Fruit fly (Drosophila melanogaster) whole organism, embryonic: ENCODE data around the gene Ser.

Experiments used
- B-H2 ChIP-seq: fragments of 200-800 bp; sonication (Bioruptor generic); optimal IDR thresholded peaks from 2 replicates; lab custom pipeline; 2018; ENCODE audit warnings: missing biosample characterization, mild to moderate bottlenecking, missing genetic modification characterization
- Bdp1 ChIP-seq: fragments of 200-800 bp; sonication (Bioruptor generic); optimal IDR thresholded peaks from 3 replicates; lab custom pipeline; 2016; ENCODE audit warnings: missing biosample characterization, missing genetic modification characterization
- Bteb2 ChIP-seq: fragments of 200-800 bp; sonication (Bioruptor generic); optimal IDR thresholded peaks from 2 replicates; lab custom pipeline; 2016; ENCODE audit warnings: missing biosample characterization, missing genetic modification characterization
- CG10462 ChIP-seq: fragments of 200-800 bp; sonication (Bioruptor generic); optimal IDR thresholded peaks from 2 replicates; lab custom pipeline; 2016; ENCODE audit warnings: missing biosample characterization, missing genetic modification characterization
- CG10979 ChIP-seq: fragments of 200-800 bp; sonication (Bioruptor generic); optimal IDR thresholded peaks from 2 replicates; lab custom pipeline; 2018; ENCODE audit warnings: missing biosample characterization, mild to moderate bottlenecking, missing genetic modification characterization, moderate library complexity
- CG11560 ChIP-seq: fragments of 200-800 bp; sonication (Bioruptor generic); IDR thresholded peaks from 3 replicates; pipeline ENCODE4 v1.3.6; 2022; ENCODE audit warnings: missing biosample characterization, missing genetic modification characterization
- CG12104 ChIP-seq: fragments of 200-800 bp; sonication (Bioruptor generic); optimal IDR thresholded peaks from 3 replicates; lab custom pipeline; 2016; ENCODE audit warnings: missing biosample characterization, missing genetic modification characterization
- CG12155 ChIP-seq: fragments of 200-800 bp; sonication (Bioruptor generic); optimal IDR thresholded peaks from 3 replicates; lab custom pipeline; 2016; ENCODE audit warnings: missing biosample characterization, missing genetic modification characterization
- CG1233 ChIP-seq: fragments of 200-800 bp; sonication (Bioruptor generic); optimal IDR thresholded peaks from 4 replicates; lab custom pipeline; 2018; ENCODE audit warnings: missing biosample characterization, mild to moderate bottlenecking, missing genetic modification characterization
- CG12391 ChIP-seq: fragments of 200-800 bp; sonication (Bioruptor generic); optimal IDR thresholded peaks from 3 replicates; lab custom pipeline; 2018; ENCODE audit warnings: missing biosample characterization, mild to moderate bottlenecking, missing genetic modification characterization, moderate library complexity
- CG13296 ChIP-seq: fragments of 200-800 bp; sonication (Bioruptor generic); optimal IDR thresholded peaks from 3 replicates; lab custom pipeline; 2018; ENCODE audit warnings: missing biosample characterization, mild to moderate bottlenecking, missing genetic modification characterization
- CG13894 ChIP-seq: fragments of 200-800 bp; sonication (Bioruptor generic); optimal IDR thresholded peaks from 3 replicates; lab custom pipeline; 2018; ENCODE audit warnings: missing biosample characterization, mild to moderate bottlenecking, missing genetic modification characterization, moderate library complexity
- CG14014 ChIP-seq: fragments of 200-800 bp; sonication (Bioruptor generic); IDR thresholded peaks from 2 replicates; pipeline ENCODE4 v1.3.6; 2022; ENCODE audit warnings: missing biosample characterization, missing genetic modification characterization
- CG14965 ChIP-seq: fragments of 200-800 bp; sonication (Bioruptor generic); optimal IDR thresholded peaks from 2 replicates; lab custom pipeline; 2016; ENCODE audit warnings: missing biosample characterization, missing genetic modification characterization, borderline replicate concordance
- CG15601 ChIP-seq: fragments of 200-800 bp; sonication (Bioruptor generic); optimal IDR thresholded peaks from 3 replicates; lab custom pipeline; 2019; ENCODE audit warnings: missing biosample characterization, mild to moderate bottlenecking, missing genetic modification characterization, moderate library complexity
- CG17361 ChIP-seq: fragments of 200-800 bp; sonication (Bioruptor generic); IDR thresholded peaks from 3 replicates; pipeline ENCODE4 v1.3.6; 2022; ENCODE audit warnings: missing biosample characterization, missing genetic modification characterization
- CG17385 ChIP-seq: fragments of 200-800 bp; sonication (Bioruptor generic); optimal IDR thresholded peaks from 3 replicates; lab custom pipeline; 2018; ENCODE audit warnings: missing biosample characterization, mild to moderate bottlenecking, missing genetic modification characterization
- CG2116 ChIP-seq: fragments of 200-800 bp; sonication (Bioruptor generic); optimal IDR thresholded peaks from 3 replicates; lab custom pipeline; 2018; ENCODE audit warnings: missing biosample characterization, mild to moderate bottlenecking, missing genetic modification characterization
- CG2678 ChIP-seq: fragments of 200-800 bp; sonication (Bioruptor generic); optimal IDR thresholded peaks from 3 replicates; lab custom pipeline; 2019; ENCODE audit warnings: missing biosample characterization, mild to moderate bottlenecking, missing genetic modification characterization, moderate library complexity
- CG31441 ChIP-seq: fragments of 200-800 bp; sonication (Bioruptor generic); IDR thresholded peaks from 2 replicates; pipeline ENCODE4 v1.3.6; 2022; ENCODE audit warnings: missing biosample characterization, missing genetic modification characterization
- CG6765 ChIP-seq: fragments of 200-800 bp; sonication (Bioruptor generic); optimal IDR thresholded peaks from 3 replicates; lab custom pipeline; 2017; ENCODE audit warnings: missing biosample characterization, mild to moderate bottlenecking, missing genetic modification characterization
- CG7928 ChIP-seq: fragments of 200-800 bp; sonication (Bioruptor generic); optimal IDR thresholded peaks from 2 replicates; lab custom pipeline; 2017; ENCODE audit warnings: missing biosample characterization, mild to moderate bottlenecking, missing genetic modification characterization
- CHES-1-like ChIP-seq: fragments of 200-800 bp; sonication (Bioruptor generic); optimal IDR thresholded peaks from 2 replicates; lab custom pipeline; 2016; ENCODE audit warnings: missing biosample characterization, missing genetic modification characterization
- CoRest ChIP-seq: fragments of 200-800 bp; sonication (Bioruptor generic); optimal IDR thresholded peaks from 3 replicates; lab custom pipeline; 2018; ENCODE audit warnings: missing biosample characterization, mild to moderate bottlenecking, missing genetic modification characterization, moderate library complexity
- Dbx ChIP-seq: fragments of 200-800 bp; sonication (Bioruptor generic); IDR thresholded peaks from 3 replicates; pipeline ENCODE4 v1.3.6; 2022; ENCODE audit warnings: missing biosample characterization, missing genetic modification characterization
- Dip3 ChIP-seq: fragments of 200-800 bp; sonication (Bioruptor generic); optimal IDR thresholded peaks from 3 replicates; lab custom pipeline; 2016; ENCODE audit warnings: missing biosample characterization, missing genetic modification characterization
- Ets97D ChIP-seq: fragments of 200-800 bp; sonication (Bioruptor generic); optimal IDR thresholded peaks from 3 replicates; lab custom pipeline; 2016; ENCODE audit warnings: missing biosample characterization, missing genetic modification characterization
- Hey ChIP-seq: fragments of 200-800 bp; sonication (Bioruptor generic); optimal IDR thresholded peaks from 3 replicates; lab custom pipeline; 2018; ENCODE audit warnings: missing biosample characterization, mild to moderate bottlenecking, missing genetic modification characterization
- Hsf ChIP-seq: fragments of 200-800 bp; sonication (Bioruptor generic); optimal IDR thresholded peaks from 3 replicates; lab custom pipeline; 2016; ENCODE audit warnings: missing biosample characterization, missing genetic modification characterization
- Rx ChIP-seq: fragments of 200-800 bp; sonication (Bioruptor generic); IDR thresholded peaks from 2 replicates; pipeline ENCODE4 v1.3.6; 2022; ENCODE audit warnings: missing biosample characterization, missing genetic modification characterization
- Stat92E ChIP-seq, 3 experiments: fragments of >200 bp in 2 of 3; fragments of 200-800 bp in 1 of 3; sonication (Bioruptor generic) in 1 of 3; optimal IDR thresholded peaks; 2 replicates each; lab custom pipeline; 2017 to 2019; ENCODE audit warnings: missing biosample characterization in 3 of 3, missing genetic modification characterization in 3 of 3, mild to moderate bottlenecking in 1 of 3, moderate library complexity in 1 of 3
- Vsx1 ChIP-seq: fragments of 200-800 bp; sonication (Bioruptor generic); optimal IDR thresholded peaks from 2 replicates; lab custom pipeline; 2017; ENCODE audit warnings: missing biosample characterization, mild to moderate bottlenecking, missing genetic modification characterization, missing genetic modification reagents
- Xbp1 ChIP-seq: fragments of 200-800 bp; sonication (Bioruptor generic); optimal IDR thresholded peaks from 3 replicates; lab custom pipeline; 2016; ENCODE audit warnings: missing biosample characterization, mild to moderate bottlenecking, missing genetic modification characterization
- al ChIP-seq: fragments of 200-800 bp; sonication (Bioruptor generic); IDR thresholded peaks from 2 replicates; pipeline ENCODE4 v1.3.6; 2022; ENCODE audit warnings: missing biosample characterization, missing genetic modification characterization
- aop ChIP-seq: fragments of 200-800 bp; sonication (Bioruptor generic); IDR thresholded peaks from 2 replicates; pipeline ENCODE4 v1.3.6; 2022; ENCODE audit warnings: missing biosample characterization, missing genetic modification characterization
- bsh ChIP-seq, 2 experiments: fragments of 200-800 bp; sonication (Bioruptor generic); optimal IDR thresholded peaks; 2 replicates each; lab custom pipeline; 2017 to 2018; ENCODE audit warnings: mild to moderate bottlenecking in 2 of 2, missing biosample characterization in 2 of 2, missing genetic modification characterization in 2 of 2, moderate library complexity in 1 of 2
- cas ChIP-seq: fragments of 200-800 bp; sonication (Bioruptor generic); IDR thresholded peaks from 2 replicates; pipeline ENCODE4 v1.3.6; 2022; ENCODE audit warnings: missing biosample characterization, missing genetic modification characterization
- crp ChIP-seq, 2 experiments: fragments of 200-800 bp; sonication (Bioruptor generic); optimal IDR thresholded peaks; 2 replicates in 1 of 2; 3 replicates in 1 of 2; lab custom pipeline; 2017; ENCODE audit warnings: missing biosample characterization in 2 of 2, missing genetic modification characterization in 2 of 2, mild to moderate bottlenecking in 1 of 2, moderate library complexity in 1 of 2
- disco-r ChIP-seq: fragments of 200-800 bp; sonication (Bioruptor generic); optimal IDR thresholded peaks from 2 replicates; lab custom pipeline; 2016; ENCODE audit warnings: missing biosample characterization, missing genetic modification characterization
- dmrt99B ChIP-seq: fragments of 200-800 bp; sonication (Bioruptor generic); optimal IDR thresholded peaks from 2 replicates; lab custom pipeline; 2018; ENCODE audit warnings: missing biosample characterization, mild to moderate bottlenecking, missing genetic modification characterization, moderate library complexity
- grn ChIP-seq: fragments of 200-800 bp; sonication (Bioruptor generic); optimal IDR thresholded peaks from 3 replicates; lab custom pipeline; 2017; ENCODE audit warnings: missing biosample characterization, missing genetic modification characterization
- gsb ChIP-seq: fragments of 200-800 bp; sonication (Bioruptor generic); IDR thresholded peaks from 2 replicates; pipeline ENCODE4 v1.3.6; 2022; ENCODE audit warnings: missing biosample characterization, missing genetic modification characterization
- pan ChIP-seq, 4 experiments: fragments of >200 bp in 3 of 4; fragments of 200-800 bp in 1 of 4; sonication (Bioruptor generic) in 1 of 4; optimal IDR thresholded peaks in 3 of 4; IDR thresholded peaks in 1 of 4; 2 replicates each; pipeline versions ENCODE4 v1.3.6 to Lab custom; 2017 to 2022; ENCODE audit warnings: missing biosample characterization in 2 of 4, missing genetic modification characterization in 2 of 4, mixed read lengths in 1 of 4
- repo ChIP-seq: fragments of 200-800 bp; sonication (Bioruptor generic); optimal IDR thresholded peaks from 2 replicates; lab custom pipeline; 2016; ENCODE audit warnings: missing biosample characterization, missing genetic modification characterization
- seq ChIP-seq: fragments of 200-800 bp; sonication (Bioruptor generic); IDR thresholded peaks from 2 replicates; pipeline ENCODE4 v1.3.6; 2022; ENCODE audit warnings: missing biosample characterization, missing genetic modification characterization
- sna ChIP-seq: fragments of 200-800 bp; sonication (Bioruptor generic); IDR thresholded peaks from 2 replicates; pipeline ENCODE4 v1.3.6; 2022; ENCODE audit warnings: missing biosample characterization, missing genetic modification characterization; ENCODE audit not compliant: partially characterized antibody
- sqz ChIP-seq: fragments of 200-800 bp; sonication (Bioruptor generic); optimal IDR thresholded peaks from 3 replicates; lab custom pipeline; 2018; ENCODE audit warnings: missing biosample characterization, mild to moderate bottlenecking, missing genetic modification characterization
- tin ChIP-seq: fragments of 200-800 bp; sonication (Bioruptor generic); optimal IDR thresholded peaks from 3 replicates; lab custom pipeline; 2016; ENCODE audit warnings: missing biosample characterization, missing genetic modification characterization

The Ser gene

DNA sequence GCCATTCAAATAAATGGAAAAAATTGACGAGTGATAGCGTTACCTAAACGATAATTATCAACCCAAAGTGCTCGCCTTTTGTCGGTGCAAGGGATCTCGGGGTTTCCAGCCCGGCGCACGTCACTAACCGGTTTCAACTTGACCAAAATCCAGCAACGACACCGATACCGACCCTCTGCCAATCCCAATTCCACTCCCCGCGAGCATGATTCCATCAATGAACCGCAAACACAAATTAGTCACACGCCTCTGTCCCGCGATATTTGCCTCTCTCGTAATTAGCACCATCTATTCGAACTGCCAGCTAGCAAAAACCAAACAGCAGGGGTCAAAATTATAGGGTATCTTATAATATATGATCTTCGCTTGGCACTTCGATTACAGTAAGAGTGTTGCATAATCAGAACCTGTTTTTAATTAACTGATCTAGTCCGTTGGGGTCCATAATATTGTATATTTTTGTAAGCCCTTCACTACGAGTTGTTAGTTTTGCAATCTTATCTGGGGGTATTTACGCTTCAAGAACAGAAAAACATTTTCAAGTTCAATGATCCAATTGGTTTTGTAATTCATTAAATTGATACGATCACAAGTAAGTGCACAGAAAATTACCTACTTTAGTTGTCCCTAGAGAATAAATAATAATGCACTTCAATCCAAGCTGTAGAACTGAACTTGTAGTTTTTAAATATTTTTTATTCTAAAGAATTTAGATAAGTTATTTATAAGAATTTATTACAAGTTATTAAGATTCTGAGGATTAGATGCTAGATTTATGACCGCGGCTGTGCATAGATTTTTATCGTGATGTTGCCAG is 40.8 kb downstream of the Ser start (continued):
- no peak for TF ChIP-seq cas
- TF ChIP-seq CG1233 (GFP tag; lab: Kevin White, UChicago), result peak; percentile 58
- peak; percentile 1 for TF ChIP-seq Xbp1
- TF ChIP-seq CG11560 (tag; lab: Robert Waterston, UW), result no peak
- TF ChIP-seq CG13296 (GFP tag; lab: Kevin White, UChicago), result peak; percentile 56
- peak; percentile 21 for TF ChIP-seq CG15601 (tag; lab: Kevin White, UChicago)
- TF ChIP-seq Bdp1 (GFP tag; lab: Kevin White, UChicago), result no peak
- TF ChIP-seq CG12391 (tag; lab: Kevin White, UChicago), result peak; percentile 53
- TF ChIP-seq CG17385 (GFP tag; lab: Kevin White, UChicago), result peak; percentile 54
- TF ChIP-seq CG12104 (GFP tag; lab: Kevin White, UChicago), result peak; percentile 61
- TF ChIP-seq CG31441 (GFP tag; lab: Robert Waterston, UW), result peak; percentile 70
- peak; percentile 7 to 17 for TF ChIP-seq bsh (GFP tag; optimal IDR thresholded peaks at IDR 0.05; lab: Kevin White, UChicago)
- no peak for TF ChIP-seq Rx (GFP tag; lab: Robert Waterston, UW)
- TF ChIP-seq Dbx, result 0 out of 3 replicates have a peak, but pooled peaks have one; percentile 12
- peak; percentile 19 for TF ChIP-seq CG13894 (tag; lab: Kevin White, UChicago)
- peak; percentile 51 for TF ChIP-seq dmrt99B (tag; lab: Kevin White, UChicago)
- no peak for TF ChIP-seq disco-r (GFP tag; lab: Kevin White, UChicago)
- no peak for TF ChIP-seq gsb
- peak; percentile 42 for TF ChIP-seq grn (GFP tag; lab: Kevin White, UChicago)
- TF ChIP-seq sna (GFP tag; lab: Robert Waterston, UW), result no peak
- TF ChIP-seq CG7928 (GFP tag; lab: Kevin White, UChicago), result peak; percentile 28
- peak; percentile 27 for TF ChIP-seq tin (GFP tag; lab: Kevin White, UChicago)
- TF ChIP-seq seq, result no peak
- no peak for TF ChIP-seq Hey (tag; lab: Kevin White, UChicago)
- TF ChIP-seq B-H2 (GFP tag; lab: Kevin White, UChicago), result no peak
- TF ChIP-seq CG14014, result 0 out of 2 replicates have a peak, but pooled peaks have one; percentile 7
- no peak for TF ChIP-seq pan (optimal IDR thresholded peaks at IDR 0.05; lab: Kevin White, UChicago)
- peak in 1 of 2 experiments; percentile 12 for TF ChIP-seq pan (GFP tag; optimal IDR thresholded peaks at IDR 0.05 in 1 of 2, IDR thresholded peaks at IDR 0.05 in 1 of 2)
- peak; percentile 81 for TF ChIP-seq CG17361 (GFP tag; lab: Robert Waterston, UW)
- no peak for TF ChIP-seq sqz (GFP tag; lab: Kevin White, UChicago)
- peak; percentile 21 for TF ChIP-seq Dip3
- TF ChIP-seq CG10979 (tag; lab: Kevin White, UChicago), result peak; percentile 12
- no peak for TF ChIP-seq repo (GFP tag; lab: Kevin White, UChicago)
- no peak for TF ChIP-seq Stat92E (GFP tag; optimal IDR thresholded peaks at IDR 0.05; lab: Kevin White, UChicago)
- peak; percentile 82 for TF ChIP-seq Vsx1 (GFP tag; lab: Kevin White, UChicago)
- TF ChIP-seq Ets97D (GFP tag; lab: Kevin White, UChicago), result no peak
- TF ChIP-seq CG2678 (tag; lab: Kevin White, UChicago), result peak; percentile 65
- peak; percentile 71 for TF ChIP-seq CoRest
- TF ChIP-seq CG14965 (GFP tag; lab: Kevin White, UChicago), result no peak
- peak; percentile 14 for TF ChIP-seq Hsf (GFP tag; lab: Kevin White, UChicago)
- peak; percentile 13 for TF ChIP-seq CG12155 (GFP tag; lab: Kevin White, UChicago)
- peak; percentile 43 for TF ChIP-seq al (GFP tag; lab: Robert Waterston, UW)
- peak; percentile 48 for TF ChIP-seq CHES-1-like (GFP tag; lab: Kevin White, UChicago)
- TF ChIP-seq CG2116, result peak; percentile 10
- TF ChIP-seq aop, result no peak
- TF ChIP-seq crp (GFP tag; optimal IDR thresholded peaks at IDR 0.05; lab: Kevin White, UChicago), result no peak
- peak; percentile 29 for TF ChIP-seq CG6765
- no peak for TF ChIP-seq CG10462
- TF ChIP-seq Bteb2 (GFP tag; lab: Kevin White, UChicago), result no peak
